Fruit fly (Drosophila melanogaster): ENCODE data around the gene CG33128.
A peak's percentile ranks its signal among the peaks of the same experiment; 100 is the strongest.

Gene CG33128

DNA sequence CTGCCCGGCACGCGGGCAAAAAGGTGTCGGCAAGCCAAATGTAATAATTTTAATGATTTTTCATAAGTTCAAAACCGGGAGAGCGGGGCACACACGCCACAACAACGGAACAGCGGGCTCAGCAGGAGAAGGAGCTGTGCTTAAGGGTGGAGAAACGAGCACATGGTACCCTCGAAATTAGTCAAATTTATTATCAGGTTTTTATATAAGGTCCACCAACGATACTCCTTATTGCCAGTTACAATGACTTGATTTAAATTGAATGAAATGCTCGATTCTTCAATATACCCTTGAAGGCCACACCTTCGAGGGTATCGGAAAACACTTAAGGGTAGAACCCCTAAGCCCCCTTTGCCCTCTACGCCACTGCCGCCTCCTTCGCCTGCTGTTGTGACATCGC, 20.4 kb upstream of the CG33128 start (continued):
- TF ChIP-seq bab2 (GFP tag; optimal IDR thresholded peaks at IDR 0.05) (peak; percentile 6), cwo (GFP tag; optimal IDR thresholded peaks at IDR 0.05) (no peak), inv (GFP tag; IDR thresholded peaks at IDR 0.05; ENCODE audit: partially characterized antibody) (no peak), CG2120 (GFP tag; optimal IDR thresholded peaks at IDR 0.05) (peak; percentile 7), HLH3B (GFP tag; IDR thresholded peaks at IDR 0.05) (peak; percentile 69), gsb-n (tag; optimal IDR thresholded peaks at IDR 0.05) (no peak), trh (GFP tag; optimal IDR thresholded peaks at IDR 0.05) (no peak), CG14710 (tag; optimal IDR thresholded peaks at IDR 0.05) (peak; percentile 42), ranshi (GFP tag; IDR thresholded peaks at IDR 0.05) (peak; percentile 56; the same call in 1 of the 2 replicates), Nf-YB (GFP tag; optimal IDR thresholded peaks at IDR 0.05) (no peak), otp (GFP tag; IDR thresholded peaks at IDR 0.05) (peak; percentile 65; the same call in 2 of the 3 replicates), CG2116 (GFP tag; optimal IDR thresholded peaks at IDR 0.05) (no peak), jigr1 (GFP tag; IDR thresholded peaks at IDR 0.05) (no peak), Deaf1 (tag; optimal IDR thresholded peaks at IDR 0.05) (no peak), PHDP (tag; optimal IDR thresholded peaks at IDR 0.05) (no peak), nmo (GFP tag; optimal IDR thresholded peaks at IDR 0.05) (peak; percentile 45), Antp (GFP tag; optimal IDR thresholded peaks at IDR 0.05) (peak; percentile 33), Atf3 (GFP tag; optimal IDR thresholded peaks at IDR 0.05) (no peak), trem (tag; optimal IDR thresholded peaks at IDR 0.05) (peak; percentile 5), CG5180 (GFP tag; optimal IDR thresholded peaks at IDR 0.05) (peak; percentile 4), C15 (GFP tag; IDR thresholded peaks at IDR 0.05) (no peak), CG7357 (GFP tag; IDR thresholded peaks at IDR 0.05) (peak; percentile 41; the same call in 1 of the 3 replicates), tio (GFP tag; optimal IDR thresholded peaks at IDR 0.05) (peak; percentile 25), dan (GFP tag; IDR thresholded peaks at IDR 0.05) (peak; percentile 67), CG4360 (GFP tag; IDR thresholded peaks at IDR 0.05) (peak; percentile 54), scrt (GFP tag; optimal IDR thresholded peaks at IDR 0.05) (no peak), CG2202 (tag; optimal IDR thresholded peaks at IDR 0.05) (peak; percentile 5), CG4730 (GFP tag; IDR thresholded peaks at IDR 0.05) (peak; percentile 51), amos (GFP tag; IDR thresholded peaks at IDR 0.05; ENCODE audit: partially characterized antibody) (no peak), sens-2 (GFP tag; IDR thresholded peaks at IDR 0.05) (peak; percentile 43; the same call in 1 of the 2 replicates), Ada2b (GFP tag; IDR thresholded peaks at IDR 0.05) (peak; percentile 48), CG2199 (GFP tag; IDR thresholded peaks at IDR 0.05) (no peak), chinmo (GFP tag; IDR thresholded peaks at IDR 0.05; ENCODE audit: partially characterized antibody) (0 out of 4 replicates have a peak, but pooled peaks have one; percentile 56), CTCF (GFP tag; optimal IDR thresholded peaks at IDR 0.05) (no peak), CG11560 (tag; IDR thresholded peaks at IDR 0.05) (no peak), sob (GFP tag; IDR thresholded peaks at IDR 0.05) (peak; percentile 49; the same call in 1 of the 2 replicates), CG4404 (GFP tag; IDR thresholded peaks at IDR 0.05) (peak; percentile 79), Abd-B (GFP tag; optimal IDR thresholded peaks at IDR 0.05) (no peak), CG14441 (GFP tag; IDR thresholded peaks at IDR 0.05) (0 out of 2 replicates have a peak, but pooled peaks have one; percentile 36), Aef1 (GFP tag; IDR thresholded peaks at IDR 0.05) (peak; percentile 23; the same call in 1 of the 3 replicates), dimm (GFP tag; IDR thresholded peaks at IDR 0.05) (0 out of 2 replicates have a peak, but pooled peaks have one; percentile 12), cad (GFP tag; optimal IDR thresholded peaks at IDR 0.05) (no peak), B-H1 (GFP tag; IDR thresholded peaks at IDR 0.05) (peak; percentile 51), CG4328 (GFP tag; optimal IDR thresholded peaks at IDR 0.05) (no peak), CG15269 (tag; optimal IDR thresholded peaks at IDR 0.05) (peak; percentile 3), unpg (GFP tag; optimal IDR thresholded peaks at IDR 0.05) (peak; percentile 29), CG15601 (tag; optimal IDR thresholded peaks at IDR 0.05) (peak; percentile 14), CG6765 (GFP tag; optimal IDR thresholded peaks at IDR 0.05) (no peak), disco-r (GFP tag; optimal IDR thresholded peaks at IDR 0.05) (peak; percentile 21), crol (GFP tag; IDR thresholded peaks at IDR 0.05) (peak; percentile 62), maf-S (GFP tag; optimal IDR thresholded peaks at IDR 0.05) (no peak), lmd (GFP tag; IDR thresholded peaks at IDR 0.05) (peak; percentile 69)
